Worm (Caenorhabditis elegans) whole organism, mixed stage, embryonic: ENCODE results near the gene H04J21.4.

Experiments used
- blmp-1 ChIP-seq: fragments of 150-350 bp; optimal IDR thresholded peaks from 2 replicates; lab custom pipeline; 2014; ENCODE audit warnings: missing biosample characterization, missing genetic modification characterization
- elt-1 ChIP-seq: sonication (generic microtip); optimal IDR thresholded peaks from 2 replicates; lab custom pipeline; 2017; ENCODE audit warnings: missing genetic modification characterization, mild to moderate bottlenecking, missing compliant biosample characterization, antibody characterized with exemption, moderate library complexity, borderline replicate concordance; ENCODE audit not compliant: insufficient read depth
- hlh-1 ChIP-seq: fragments of 150-350 bp; optimal IDR thresholded peaks from 2 replicates; lab custom pipeline; 2014; ENCODE audit warnings: missing biosample characterization, missing genetic modification reagents, missing genetic modification characterization
- lsy-2 ChIP-seq: fragments of 150-350 bp; optimal IDR thresholded peaks from 2 replicates; lab custom pipeline; 2014; ENCODE audit warnings: missing biosample characterization, missing genetic modification characterization
- mep-1 ChIP-seq: fragments of 150-350 bp; optimal IDR thresholded peaks from 2 replicates; lab custom pipeline; 2017; ENCODE audit warnings: missing biosample characterization, missing genetic modification reagents, missing genetic modification characterization, inconsistent platforms
- nhr-12 ChIP-seq: fragments of 150-350 bp; optimal IDR thresholded peaks from 2 replicates; lab custom pipeline; 2014; ENCODE audit warnings: missing biosample characterization, missing genetic modification characterization
- nhr-2 ChIP-seq: fragments of 150-350 bp; optimal IDR thresholded peaks from 2 replicates; lab custom pipeline; 2014; ENCODE audit warnings: missing biosample characterization, missing genetic modification characterization
- nhr-237 ChIP-seq: fragments of 150-350 bp; optimal IDR thresholded peaks from 2 replicates; lab custom pipeline; 2014; ENCODE audit warnings: missing biosample characterization, missing genetic modification characterization
- nhr-28 ChIP-seq: fragments of 150-350 bp; optimal IDR thresholded peaks from 2 replicates; lab custom pipeline; 2014; ENCODE audit warnings: missing biosample characterization, missing genetic modification characterization
- snpc-4 ChIP-seq: fragments of 150-350 bp; optimal IDR thresholded peaks from 2 replicates; lab custom pipeline; 2014; ENCODE audit warnings: missing biosample characterization, missing genetic modification characterization
- tbx-8 ChIP-seq: fragments of 200-800 bp; sonication (Bioruptor generic); optimal IDR thresholded peaks from 2 replicates; lab custom pipeline; 2018; ENCODE audit warnings: mild to moderate bottlenecking, missing genetic modification characterization, moderate library complexity, missing compliant biosample characterization
- unc-62 ChIP-seq: fragments of 150-350 bp; optimal IDR thresholded peaks from 2 replicates; lab custom pipeline; 2014; ENCODE audit warnings: missing biosample characterization, missing genetic modification reagents, missing genetic modification characterization
- zip-8 ChIP-seq: fragments of 150-350 bp; optimal IDR thresholded peaks from 2 replicates; lab custom pipeline; 2014; ENCODE audit warnings: missing biosample characterization, missing genetic modification characterization
- ztf-11 ChIP-seq: fragments of 150-350 bp; optimal IDR thresholded peaks from 2 replicates; lab custom pipeline; 2014; ENCODE audit warnings: missing biosample characterization, missing genetic modification characterization

- TF ChIP-seq nhr-12 (tag; lab: Kevin White, UChicago) (no peak), hlh-1 (tag; lab: Kevin White, UChicago) (no peak), nhr-2 (tag; lab: Kevin White, UChicago) (no peak), unc-62 (GFP tag; lab: Kevin White, UChicago) (no peak), mep-1 (tag; lab: Kevin White, UChicago) (no peak), nhr-237 (tag; lab: Kevin White, UChicago) (peak; percentile 20), blmp-1 (tag; lab: Kevin White, UChicago) (peak; percentile 94), snpc-4 (no peak), zip-8 (tag; lab: Kevin White, UChicago) (no peak), elt-1 (tag; lab: Kevin White, UChicago) (no peak), lsy-2 (tag; lab: Kevin White, UChicago) (peak; percentile 51), ztf-11 (tag; lab: Kevin White, UChicago) (no peak), tbx-8 (GFP tag; lab: Kevin White, UChicago) (no peak), nhr-28 (tag; lab: Kevin White, UChicago) (no peak)
Observed at ce11 chrIII:2401126-2402123, 33.1 kb upstream of the H04J21.4 start, which contains the start of the genes cic-1 and strm-1.
